Fruit fly (Drosophila melanogaster) whole organism, embryonic: ENCODE measurements around the gene CG15865.

Source experiments
- Asciz ChIP-seq: fragments of 200-800 bp; sonication (Bioruptor generic); optimal IDR thresholded peaks from 2 replicates; lab custom pipeline; 2017; ENCODE audit warnings: missing biosample characterization, mild to moderate bottlenecking, missing genetic modification characterization, missing genetic modification reagents
- CG12155 ChIP-seq: fragments of 200-800 bp; sonication (Bioruptor generic); optimal IDR thresholded peaks from 3 replicates; lab custom pipeline; 2016; ENCODE audit warnings: missing biosample characterization, missing genetic modification characterization
- CG12219 ChIP-seq: fragments of 200-800 bp; sonication (Bioruptor generic); optimal IDR thresholded peaks from 3 replicates; lab custom pipeline; 2018; ENCODE audit warnings: missing biosample characterization, mild to moderate bottlenecking, missing genetic modification characterization
- CG12942 ChIP-seq: fragments of 200-800 bp; sonication (Bioruptor generic); optimal IDR thresholded peaks from 3 replicates; lab custom pipeline; 2016; ENCODE audit warnings: missing biosample characterization, missing genetic modification characterization
- CG13894 ChIP-seq: fragments of 200-800 bp; sonication (Bioruptor generic); optimal IDR thresholded peaks from 3 replicates; lab custom pipeline; 2018; ENCODE audit warnings: missing biosample characterization, mild to moderate bottlenecking, missing genetic modification characterization, moderate library complexity
- CG15011 ChIP-seq: fragments of 200-800 bp; sonication (Bioruptor generic); optimal IDR thresholded peaks from 3 replicates; lab custom pipeline; 2018; ENCODE audit warnings: missing biosample characterization, mild to moderate bottlenecking, missing genetic modification characterization
- CG15269 ChIP-seq: fragments of 200-800 bp; sonication (Bioruptor generic); optimal IDR thresholded peaks from 2 replicates; lab custom pipeline; 2018; ENCODE audit warnings: missing biosample characterization, mild to moderate bottlenecking, missing genetic modification characterization, moderate library complexity
- CG16815 ChIP-seq: fragments of 200-800 bp; sonication (Bioruptor generic); optimal IDR thresholded peaks from 3 replicates; lab custom pipeline; 2017; ENCODE audit warnings: missing biosample characterization, mild to moderate bottlenecking, missing genetic modification characterization
- CG17612 ChIP-seq: fragments of 200-800 bp; sonication (Bioruptor generic); IDR thresholded peaks from 2 replicates; pipeline ENCODE4 v1.3.6; 2022; ENCODE audit warnings: missing biosample characterization, missing genetic modification characterization
- CG17829 ChIP-seq: fragments of 200-800 bp; optimal IDR thresholded peaks from 2 replicates; lab custom pipeline; 2019; ENCODE audit warnings: missing biosample characterization, mild to moderate bottlenecking, missing genetic modification characterization, moderate library complexity
- CG2199 ChIP-seq: fragments of 200-800 bp; sonication (Bioruptor generic); IDR thresholded peaks from 3 replicates; pipeline ENCODE4 v1.3.6; 2022; ENCODE audit warnings: missing biosample characterization, missing genetic modification characterization
- CG31365 ChIP-seq: fragments of 200-800 bp; sonication (Bioruptor generic); optimal IDR thresholded peaks from 2 replicates; lab custom pipeline; 2018; ENCODE audit warnings: missing biosample characterization, mild to moderate bottlenecking, missing genetic modification characterization
- CG4730 ChIP-seq: fragments of 200-800 bp; sonication (Bioruptor generic); IDR thresholded peaks from 2 replicates; pipeline ENCODE4 v1.3.6; 2022; ENCODE audit warnings: missing biosample characterization, missing genetic modification characterization
- CG5245 ChIP-seq: fragments of 200-800 bp; sonication (Bioruptor generic); optimal IDR thresholded peaks from 3 replicates; lab custom pipeline; 2016; ENCODE audit warnings: missing biosample characterization, missing genetic modification characterization
- CG7271 ChIP-seq: fragments of 200-800 bp; sonication (Bioruptor generic); optimal IDR thresholded peaks from 2 replicates; lab custom pipeline; 2018; ENCODE audit warnings: missing biosample characterization, mild to moderate bottlenecking, missing genetic modification characterization, moderate library complexity
- CG8089 ChIP-seq: fragments of 200-800 bp; sonication (Bioruptor generic); optimal IDR thresholded peaks from 3 replicates; lab custom pipeline; 2016; ENCODE audit warnings: missing biosample characterization, missing genetic modification characterization
- CG8388 ChIP-seq: fragments of 200-800 bp; sonication (Bioruptor generic); optimal IDR thresholded peaks from 2 replicates; lab custom pipeline; 2019; ENCODE audit warnings: missing biosample characterization, mild to moderate bottlenecking, missing genetic modification characterization, moderate library complexity
- CG8765 ChIP-seq: fragments of 200-800 bp; sonication (Bioruptor generic); IDR thresholded peaks from 2 replicates; pipeline ENCODE4 v1.3.6; 2022; ENCODE audit warnings: missing biosample characterization, missing genetic modification characterization
- CHES-1-like ChIP-seq: fragments of 200-800 bp; sonication (Bioruptor generic); optimal IDR thresholded peaks from 2 replicates; lab custom pipeline; 2016; ENCODE audit warnings: missing biosample characterization, missing genetic modification characterization
- HHEX ChIP-seq: fragments of 200-800 bp; sonication (Bioruptor generic); optimal IDR thresholded peaks from 3 replicates; lab custom pipeline; 2017; ENCODE audit warnings: missing biosample characterization, mild to moderate bottlenecking, missing genetic modification characterization, missing genetic modification reagents
- HLH54F ChIP-seq: fragments of 200-800 bp; sonication (Bioruptor generic); optimal IDR thresholded peaks from 3 replicates; lab custom pipeline; 2016; ENCODE audit warnings: missing biosample characterization, missing genetic modification characterization
- HLHmδ ChIP-seq: fragments of 200-800 bp; sonication (Bioruptor generic); optimal IDR thresholded peaks from 2 replicates; lab custom pipeline; 2018; ENCODE audit warnings: missing biosample characterization, mild to moderate bottlenecking, missing genetic modification characterization, moderate library complexity
- Hsf ChIP-seq: fragments of 200-800 bp; sonication (Bioruptor generic); optimal IDR thresholded peaks from 3 replicates; lab custom pipeline; 2016; ENCODE audit warnings: missing biosample characterization, missing genetic modification characterization
- Lim3 ChIP-seq: fragments of 200-800 bp; sonication (Bioruptor generic); IDR thresholded peaks from 2 replicates; pipeline ENCODE4 v1.3.6; 2022; ENCODE audit warnings: missing biosample characterization, missing genetic modification characterization
- Lpt ChIP-seq: fragments of >200 bp; optimal IDR thresholded peaks from 2 replicates; lab custom pipeline; 2018; ENCODE audit warnings: missing biosample characterization, missing genetic modification characterization
- MESR4 ChIP-seq: fragments of 200-800 bp; sonication (Bioruptor generic); optimal IDR thresholded peaks from 2 replicates; lab custom pipeline; 2018; ENCODE audit warnings: missing biosample characterization, mild to moderate bottlenecking, missing genetic modification characterization, moderate library complexity
- Ptx1 ChIP-seq: fragments of 200-800 bp; sonication (Bioruptor generic); IDR thresholded peaks from 2 replicates; pipeline ENCODE4 v1.3.6; 2022; ENCODE audit warnings: missing biosample characterization, missing genetic modification characterization
- Sox102F ChIP-seq: fragments of 200-800 bp; sonication (Bioruptor generic); optimal IDR thresholded peaks from 2 replicates; lab custom pipeline; 2018; ENCODE audit warnings: missing biosample characterization, mild to moderate bottlenecking, missing genetic modification characterization, moderate library complexity
- Stat92E ChIP-seq, 3 experiments: fragments of >200 bp in 2 of 3; fragments of 200-800 bp in 1 of 3; sonication (Bioruptor generic) in 1 of 3; optimal IDR thresholded peaks; 2 replicates each; lab custom pipeline; 2017 to 2019; ENCODE audit warnings: missing biosample characterization in 3 of 3, missing genetic modification characterization in 3 of 3, mild to moderate bottlenecking in 1 of 3, moderate library complexity in 1 of 3
- Taf1 ChIP-seq: fragments of 200-800 bp; sonication (Bioruptor generic); IDR thresholded peaks from 2 replicates; pipeline ENCODE4 v1.3.6; 2022; ENCODE audit warnings: missing biosample characterization, missing genetic modification characterization
- Tbp ChIP-seq: fragments of >200 bp; optimal IDR thresholded peaks from 2 replicates; lab custom pipeline; 2018; ENCODE audit warnings: missing biosample characterization, missing genetic modification characterization
- Usf ChIP-seq: fragments of 200-800 bp; sonication (Bioruptor generic); optimal IDR thresholded peaks from 2 replicates; lab custom pipeline; 2017; ENCODE audit warnings: missing genotype, missing biosample characterization, missing genetic modification characterization
- YL-1 ChIP-seq: fragments of 200-800 bp; sonication (Bioruptor generic); optimal IDR thresholded peaks from 3 replicates; lab custom pipeline; 2017; ENCODE audit warnings: missing biosample characterization, mild to moderate bottlenecking, missing genetic modification characterization
- ac ChIP-seq: fragments of 200-800 bp; sonication (Bioruptor generic); optimal IDR thresholded peaks from 3 replicates; lab custom pipeline; 2017; ENCODE audit warnings: missing biosample characterization, mild to moderate bottlenecking, missing genetic modification characterization
- ash1 ChIP-seq: fragments of 200-800 bp; sonication (Bioruptor generic); optimal IDR thresholded peaks from 2 replicates; lab custom pipeline; 2018; ENCODE audit warnings: missing biosample characterization, mild to moderate bottlenecking, missing genetic modification characterization
- bcd ChIP-seq: fragments of 200-800 bp; sonication (Bioruptor generic); optimal IDR thresholded peaks from 2 replicates; lab custom pipeline; 2017; ENCODE audit warnings: missing biosample characterization, mild to moderate bottlenecking, missing genetic modification characterization
- btn ChIP-seq: fragments of 200-800 bp; sonication (Bioruptor generic); optimal IDR thresholded peaks from 2 replicates; lab custom pipeline; 2016; ENCODE audit warnings: missing biosample characterization, missing genetic modification characterization
- cas ChIP-seq: fragments of 200-800 bp; sonication (Bioruptor generic); IDR thresholded peaks from 2 replicates; pipeline ENCODE4 v1.3.6; 2022; ENCODE audit warnings: missing biosample characterization, missing genetic modification characterization
- en ChIP-seq: fragments of 200-800 bp; sonication (Bioruptor generic); optimal IDR thresholded peaks from 2 replicates; lab custom pipeline; 2016; ENCODE audit warnings: missing biosample characterization, missing genetic modification characterization
- fd96Cb ChIP-seq: fragments of 200-800 bp; sonication (Bioruptor generic); optimal IDR thresholded peaks from 2 replicates; lab custom pipeline; 2018; ENCODE audit warnings: missing biosample characterization, mild to moderate bottlenecking, missing genetic modification characterization, moderate library complexity
- ftz-f1 ChIP-seq: fragments of 200-800 bp; sonication (Bioruptor generic); optimal IDR thresholded peaks from 2 replicates; lab custom pipeline; 2016; ENCODE audit warnings: missing biosample characterization, missing genetic modification characterization
- ham ChIP-seq: fragments of 200-800 bp; sonication (Bioruptor generic); IDR thresholded peaks from 2 replicates; pipeline ENCODE4 v1.3.6; 2022; ENCODE audit warnings: missing biosample characterization, missing genetic modification characterization
- mam ChIP-seq: fragments of 200-800 bp; sonication (Bioruptor generic); optimal IDR thresholded peaks from 3 replicates; lab custom pipeline; 2016; ENCODE audit warnings: missing biosample characterization, missing genetic modification characterization
- otp ChIP-seq: fragments of 200-800 bp; sonication (Bioruptor generic); IDR thresholded peaks from 3 replicates; pipeline ENCODE4, ENCODE4 v1.3.6; 2022; ENCODE audit warnings: missing biosample characterization, missing genetic modification characterization
- sim ChIP-seq: fragments of 200-800 bp; sonication (Bioruptor generic); IDR thresholded peaks from 2 replicates; pipeline ENCODE4 v1.3.6; 2022; ENCODE audit warnings: missing biosample characterization, missing genetic modification characterization
- sima ChIP-seq: fragments of 200-800 bp; sonication (Bioruptor generic); optimal IDR thresholded peaks from 2 replicates; lab custom pipeline; 2016; ENCODE audit warnings: missing biosample characterization, missing genetic modification characterization
- stc ChIP-seq: fragments of 200-800 bp; sonication (Bioruptor generic); IDR thresholded peaks from 2 replicates; pipeline ENCODE4 v1.3.6; 2022; ENCODE audit warnings: missing biosample characterization, missing genetic modification characterization
- tin ChIP-seq: fragments of 200-800 bp; sonication (Bioruptor generic); optimal IDR thresholded peaks from 3 replicates; lab custom pipeline; 2016; ENCODE audit warnings: missing biosample characterization, missing genetic modification characterization
- tx ChIP-seq: fragments of 200-800 bp; sonication (Bioruptor generic); optimal IDR thresholded peaks from 2 replicates; lab custom pipeline; 2016; ENCODE audit warnings: missing biosample characterization, missing genetic modification characterization
- vvl ChIP-seq: fragments of 200-800 bp; sonication (Bioruptor generic); IDR thresholded peaks from 2 replicates; pipeline ENCODE4 v1.3.6; 2022; ENCODE audit warnings: missing biosample characterization, missing genetic modification characterization
- wor ChIP-seq: fragments of 200-800 bp; sonication (Bioruptor generic); IDR thresholded peaks from 2 replicates; pipeline ENCODE4 v1.3.6; 2022; ENCODE audit warnings: missing biosample characterization, missing genetic modification characterization

Gene CG15865

DNA sequence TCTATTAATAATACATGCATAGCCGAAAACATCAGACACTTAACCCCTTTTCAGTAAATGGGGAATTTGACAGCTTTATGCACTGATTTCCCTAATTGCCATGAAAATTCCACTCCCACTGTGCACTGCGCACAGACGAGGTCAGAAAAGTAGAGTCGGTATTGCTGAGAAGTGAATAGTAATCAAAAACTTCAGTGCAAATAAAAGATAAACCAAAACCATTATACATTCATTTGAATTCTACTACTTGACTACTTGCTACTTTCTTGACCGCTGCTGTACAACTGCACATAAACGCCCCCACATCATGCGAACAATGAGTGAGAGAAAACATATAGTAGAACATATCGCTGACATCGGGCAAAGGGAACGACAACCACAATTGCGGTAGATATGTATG is 27.2 kb upstream of the CG15865 start:
- TF ChIP-seq CG17612 (GFP tag; lab: Robert Waterston, UW) (peak; percentile 49; the same call in 1 of the 2 replicates), fd96Cb (peak; percentile 89), CG5245 (GFP tag; lab: Kevin White, UChicago) (peak; percentile 87), bcd (GFP tag; lab: Kevin White, UChicago) (peak; percentile 78), CG15269 (tag; lab: Kevin White, UChicago) (peak; percentile 82), CHES-1-like (GFP tag; lab: Kevin White, UChicago) (peak; percentile 69), ash1 (GFP tag; lab: Kevin White, UChicago) (peak; percentile 6), CG7271 (tag; lab: Kevin White, UChicago) (peak; percentile 33), HLH54F (GFP tag; lab: Kevin White, UChicago) (peak; percentile 66), Tbp (GFP tag; lab: Kevin White, UChicago) (no peak), tx (GFP tag; lab: Kevin White, UChicago) (peak; percentile 78), ham (GFP tag; lab: Robert Waterston, UW) (no peak), CG15011 (GFP tag; lab: Kevin White, UChicago) (peak; percentile 55), MESR4 (peak; percentile 23), CG8388 (peak; percentile 90), cas (0 out of 2 replicates have a peak, but pooled peaks have one; percentile 50), Lpt (GFP tag; lab: Kevin White, UChicago) (no peak), ac (GFP tag; lab: Kevin White, UChicago) (peak; percentile 38), mam (peak; percentile 75), CG16815 (peak; percentile 76), btn (GFP tag; lab: Kevin White, UChicago) (peak; percentile 81), Asciz (peak; percentile 82), sim (GFP tag; lab: Robert Waterston, UW) (peak; percentile 79), CG12219 (GFP tag; lab: Kevin White, UChicago) (peak; percentile 86), Ptx1 (GFP tag; lab: Robert Waterston, UW) (peak; percentile 89), sima (GFP tag; lab: Kevin White, UChicago) (peak; percentile 48), CG8765 (GFP tag; lab: Robert Waterston, UW) (peak; percentile 54; the same call in 1 of the 2 replicates), CG12155 (GFP tag; lab: Kevin White, UChicago) (peak; percentile 58), CG4730 (GFP tag; lab: Robert Waterston, UW) (peak; percentile 68), CG12942 (GFP tag; lab: Kevin White, UChicago) (peak; percentile 83), vvl (GFP tag; lab: Robert Waterston, UW) (peak; percentile 91), ftz-f1 (GFP tag; lab: Kevin White, UChicago) (no peak), en (GFP tag; lab: Kevin White, UChicago) (peak; percentile 64), CG13894 (tag; lab: Kevin White, UChicago) (no peak), CG31365 (peak; percentile 61), Sox102F (GFP tag; lab: Kevin White, UChicago) (peak; percentile 93), Hsf (GFP tag; lab: Kevin White, UChicago) (peak; percentile 86), YL-1 (GFP tag; lab: Kevin White, UChicago) (peak; percentile 1), Lim3 (GFP tag; lab: Robert Waterston, UW) (peak; percentile 46; the same call in 1 of the 2 replicates), Stat92E (GFP tag; optimal IDR thresholded peaks at IDR 0.05; lab: Kevin White, UChicago) (peak in 1 of 3 experiments; percentile 45), HHEX (peak; percentile 75), CG2199 (GFP tag; lab: Robert Waterston, UW) (peak; percentile 91), tin (GFP tag; lab: Kevin White, UChicago) (peak; percentile 85), stc (GFP tag; lab: Robert Waterston, UW) (peak; percentile 87), Usf (peak; percentile 45), wor (GFP tag; lab: Robert Waterston, UW) (peak; percentile 77), otp (GFP tag; lab: Robert Waterston, UW) (peak; percentile 87), CG8089 (GFP tag; lab: Kevin White, UChicago) (peak; percentile 74), HLHmδ (GFP tag; lab: Kevin White, UChicago) (no peak), CG17829 (tag; lab: Kevin White, UChicago) (peak; percentile 86), Taf1 (GFP tag; lab: Robert Waterston, UW) (0 out of 2 replicates have a peak, but pooled peaks have one; percentile 33)
